Fruit fly (Drosophila melanogaster): Measurements from ENCODE around the gene Paics.

- TF ChIP-seq Myc (optimal IDR thresholded peaks at IDR 0.05) (no peak), Sin3A (optimal IDR thresholded peaks at IDR 0.05) (no peak), ttk (optimal IDR thresholded peaks at IDR 0.05) (no peak)
Measured at dm6 chrX:12753602-12754347, 6.6 kb downstream of the Paics start.
